Worm (Caenorhabditis elegans): ENCODE measurements around the gene R11D1.4.

- TF ChIP-seq him-1 (tag; optimal IDR thresholded peaks at IDR 0.05): no peak
- peak; percentile 62 for TF ChIP-seq W03F9.2 (tag; optimal IDR thresholded peaks at IDR 0.05)
- no peak for TF ChIP-seq dao-5 (tag; optimal IDR thresholded peaks at IDR 0.05)
These were observed 17.2 kb downstream of the R11D1.4 start for ce11 chrV:12696790-12697189.

All from whole organism, L4/young adult.